Fruit fly (Drosophila melanogaster) Kc167 (cell line): ENCODE measurements around the gene CG18294.
"Not testable (repeated sequence)": the region's sequence is repeated elsewhere in the genome, so short reads cannot be mapped to it uniquely, and the experiment has no call there.

ENCODE experiments used
- Myc ChIP-seq: fragments of >200 bp; optimal IDR thresholded peaks from 2 replicates; lab custom pipeline; 2017; ENCODE audit warnings: missing external identifiers
- Sin3A ChIP-seq: fragments of >200 bp; optimal IDR thresholded peaks from 2 replicates; lab custom pipeline; 2018; ENCODE audit warnings: missing external identifiers
- h ChIP-seq: fragments of >200 bp; optimal IDR thresholded peaks from 3 replicates; lab custom pipeline; 2018; ENCODE audit warnings: missing external identifiers
- psq ChIP-seq: fragments of >200 bp; optimal IDR thresholded peaks from 2 replicates; lab custom pipeline; 2017; ENCODE audit warnings: missing external identifiers

DNA sequence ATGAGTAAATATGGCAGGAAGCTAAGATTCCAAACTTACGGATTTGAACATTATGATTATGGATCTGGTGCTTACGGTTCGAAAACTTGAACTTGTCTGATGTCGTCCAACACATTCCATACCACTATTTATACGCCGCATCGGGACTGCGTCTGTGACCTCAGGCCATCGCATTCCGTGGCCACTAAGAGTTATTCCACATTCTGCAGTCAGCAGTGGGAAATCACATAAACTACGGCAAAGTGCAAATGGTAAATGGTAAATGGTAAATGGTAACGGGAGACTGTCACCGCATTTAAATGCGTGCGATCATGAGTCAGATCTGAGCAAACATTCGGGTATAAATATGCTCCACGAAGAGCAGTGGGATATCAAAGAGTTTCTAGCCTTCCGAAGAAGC is 8.4 kb downstream of the CG18294 start, which contains the start of the genes CG14096 and CG32214:
- not testable (repeated sequence) for TF ChIP-seq psq; Sin3A; h (lab: Kevin White, UChicago); Myc (lab: Kevin White, UChicago)
